Fruit fly (Drosophila melanogaster) whole organism, wandering third instar larva: ENCODE measurements around the gene Lip1.

Source experiments
- Abd-B ChIP-seq: fragments of >200 bp; optimal IDR thresholded peaks from 2 replicates; lab custom pipeline; 2017; ENCODE audit warnings: missing biosample characterization, missing genetic modification characterization
- CG32264 ChIP-seq: fragments of 200-800 bp; sonication (Bioruptor generic); optimal IDR thresholded peaks from 2 replicates; lab custom pipeline; 2016; ENCODE audit warnings: missing biosample characterization, missing genetic modification characterization
- CG9705 ChIP-seq: fragments of 200-800 bp; sonication (Bioruptor generic); optimal IDR thresholded peaks from 2 replicates; lab custom pipeline; 2018; ENCODE audit warnings: missing biosample characterization, mild to moderate bottlenecking, missing genetic modification characterization
- CrebA ChIP-seq: fragments of 200-800 bp; sonication (Bioruptor generic); optimal IDR thresholded peaks from 2 replicates; lab custom pipeline; 2016; ENCODE audit warnings: missing biosample characterization, mild to moderate bottlenecking, missing genetic modification characterization, borderline replicate concordance
- Dfd ChIP-seq: fragments of >200 bp; optimal IDR thresholded peaks from 2 replicates; lab custom pipeline; 2017; ENCODE audit warnings: missing biosample characterization, missing genetic modification characterization
- Dif ChIP-seq: fragments of 200-275, 200-300 bp; sonication (Bioruptor generic); optimal IDR thresholded peaks from 2 replicates; lab custom pipeline; 2018; ENCODE audit warnings: missing biosample characterization, missing genetic modification characterization; ENCODE audit not compliant: partially characterized antibody
- GATAd ChIP-seq: sonication (Bioruptor generic); optimal IDR thresholded peaks from 2 replicates; lab custom pipeline; 2016; ENCODE audit warnings: missing biosample characterization, missing genetic modification characterization
- HLH106 ChIP-seq: fragments of 200-800 bp; optimal IDR thresholded peaks from 3 replicates; lab custom pipeline; 2019; ENCODE audit warnings: missing biosample characterization, mild to moderate bottlenecking, missing genetic modification characterization, moderate library complexity
- Hnf4 ChIP-seq: fragments of 200-800 bp; sonication (Bioruptor generic); optimal IDR thresholded peaks from 2 replicates; lab custom pipeline; 2016; ENCODE audit warnings: missing biosample characterization, mild to moderate bottlenecking, missing genetic modification characterization
- Hr78 ChIP-seq: fragments of >200 bp; optimal IDR thresholded peaks from 2 replicates; lab custom pipeline; 2017; ENCODE audit warnings: missing biosample characterization, missing genetic modification characterization
- Hr83 ChIP-seq: fragments of 200-300 bp; sonication (Bioruptor generic); optimal IDR thresholded peaks from 2 replicates; lab custom pipeline; 2016; ENCODE audit warnings: missing biosample characterization, mild to moderate bottlenecking, missing genetic modification characterization, moderate library complexity; ENCODE audit not compliant: poor library complexity, severe bottlenecking
- Jra ChIP-seq: sonication (Bioruptor generic); optimal IDR thresholded peaks from 2 replicates; lab custom pipeline; 2016; ENCODE audit warnings: missing biosample characterization, missing genetic modification characterization
- Mio ChIP-seq: sonication (Bioruptor generic); optimal IDR thresholded peaks from 2 replicates; lab custom pipeline; 2016; ENCODE audit warnings: missing biosample characterization, missing genetic modification characterization
- Myc ChIP-seq: fragments of >200 bp; optimal IDR thresholded peaks from 2 replicates; lab custom pipeline; 2017
- N ChIP-seq: fragments of >200 bp; optimal IDR thresholded peaks from 2 replicates; lab custom pipeline; 2018; ENCODE audit warnings: missing biosample characterization, missing external identifiers, missing genetic modification characterization
- OdsH ChIP-seq: fragments of 200-800 bp; sonication (Bioruptor generic); optimal IDR thresholded peaks from 2 replicates; lab custom pipeline; 2016; ENCODE audit warnings: missing biosample characterization, mild to moderate bottlenecking, missing genetic modification characterization
- Rel ChIP-seq, 2 experiments: fragments of 200-800 bp; sonication (Bioruptor generic) in 1 of 2; optimal IDR thresholded peaks; 2 replicates in 1 of 2; 3 replicates in 1 of 2; lab custom pipeline; 2016 to 2019; ENCODE audit warnings: mild to moderate bottlenecking in 2 of 2, missing biosample characterization in 2 of 2, missing genetic modification characterization in 2 of 2, moderate library complexity in 1 of 2
- Sp1 ChIP-seq: fragments of 200-800 bp; sonication (Bioruptor generic); optimal IDR thresholded peaks from 3 replicates; lab custom pipeline; 2019; ENCODE audit warnings: missing biosample characterization, mild to moderate bottlenecking, missing genetic modification characterization, moderate library complexity
- Vsx2 ChIP-seq: fragments of 200-300, 225-300 bp; sonication (Bioruptor generic); optimal IDR thresholded peaks from 2 replicates; lab custom pipeline; 2018; ENCODE audit warnings: missing biosample characterization, missing genetic modification characterization; ENCODE audit not compliant: partially characterized antibody
- br ChIP-seq: fragments of 200-800 bp; sonication (Bioruptor generic); optimal IDR thresholded peaks from 2 replicates; lab custom pipeline; 2016; ENCODE audit warnings: missing biosample characterization, missing genetic modification characterization
- brk ChIP-seq: fragments of 200-800 bp; sonication (Bioruptor generic); optimal IDR thresholded peaks from 2 replicates; lab custom pipeline; 2016; ENCODE audit warnings: missing biosample characterization, mild to moderate bottlenecking, missing genetic modification characterization
- dl ChIP-seq, 2 experiments: fragments of 175-275, 200-275 bp in 1 of 2; fragments of 200-275 bp in 1 of 2; sonication (Bioruptor generic); optimal IDR thresholded peaks; lab custom pipeline; 2018; ENCODE audit warnings: mild to moderate bottlenecking in 2 of 2, missing biosample characterization in 2 of 2, missing genetic modification characterization in 2 of 2, moderate library complexity in 2 of 2; ENCODE audit not compliant: partially characterized antibody in 2 of 2, insufficient read depth in 1 of 2
- dmrt93B ChIP-seq: fragments of 200-800 bp; sonication (Bioruptor generic); optimal IDR thresholded peaks from 2 replicates; lab custom pipeline; 2018; ENCODE audit warnings: missing biosample characterization, mild to moderate bottlenecking, missing genetic modification characterization
- dsf ChIP-seq: sonication (Bioruptor generic); optimal IDR thresholded peaks from 2 replicates; lab custom pipeline; 2016; ENCODE audit warnings: missing biosample characterization, missing genetic modification characterization, borderline replicate concordance
- ey ChIP-seq: fragments of 200-800 bp; sonication (Bioruptor generic); optimal IDR thresholded peaks from 2 replicates; lab custom pipeline; 2016; ENCODE audit warnings: missing biosample characterization, missing genetic modification characterization
- foxo ChIP-seq, 2 experiments: fragments of 200-800 bp; sonication (Bioruptor generic); optimal IDR thresholded peaks; 2 replicates in 1 of 2; 3 replicates in 1 of 2; lab custom pipeline; 2016 to 2017; ENCODE audit warnings: missing biosample characterization in 2 of 2, missing genetic modification characterization in 2 of 2
- fru ChIP-seq: fragments of 200-800 bp; sonication (Bioruptor generic); optimal IDR thresholded peaks from 3 replicates; lab custom pipeline; 2016; ENCODE audit warnings: missing biosample characterization, mild to moderate bottlenecking, missing genetic modification characterization
- h ChIP-seq: fragments of 200-800 bp; sonication (Bioruptor generic); optimal IDR thresholded peaks from 3 replicates; lab custom pipeline; 2016; ENCODE audit warnings: missing biosample characterization, mild to moderate bottlenecking, missing genetic modification characterization
- jim ChIP-seq: fragments of 175-275, 200-325 bp; sonication (Bioruptor generic); optimal IDR thresholded peaks from 2 replicates; lab custom pipeline; 2016; ENCODE audit warnings: missing biosample characterization, mild to moderate bottlenecking, missing genetic modification characterization
- lola ChIP-seq: fragments of >200 bp; optimal IDR thresholded peaks from 2 replicates; lab custom pipeline; 2017; ENCODE audit warnings: missing biosample characterization, missing genetic modification characterization
- pan ChIP-seq: fragments of >200 bp; optimal IDR thresholded peaks from 2 replicates; lab custom pipeline; 2017
- psq ChIP-seq: fragments of 200-800 bp; sonication (Bioruptor generic); optimal IDR thresholded peaks from 3 replicates; lab custom pipeline; 2017; ENCODE audit warnings: missing biosample characterization, mild to moderate bottlenecking, missing genetic modification characterization, moderate library complexity
- rgr ChIP-seq: fragments of 200-800 bp; sonication (Bioruptor generic); optimal IDR thresholded peaks from 3 replicates; lab custom pipeline; 2016; ENCODE audit warnings: missing biosample characterization, mild to moderate bottlenecking, missing genetic modification characterization
- sage ChIP-seq: fragments of 200-800 bp; sonication (Bioruptor generic); optimal IDR thresholded peaks from 2 replicates; lab custom pipeline; 2016; ENCODE audit warnings: missing biosample characterization, mild to moderate bottlenecking, missing genetic modification characterization
- sv ChIP-seq: fragments of 200-800 bp; sonication (Bioruptor generic); optimal IDR thresholded peaks from 3 replicates; lab custom pipeline; 2016; ENCODE audit warnings: missing biosample characterization, missing genetic modification characterization
- tai ChIP-seq: sonication (Bioruptor generic); optimal IDR thresholded peaks from 2 replicates; lab custom pipeline; 2016; ENCODE audit warnings: missing biosample characterization, missing genetic modification characterization
- usp ChIP-seq: fragments of >200 bp; optimal IDR thresholded peaks from 2 replicates; lab custom pipeline; 2017; ENCODE audit warnings: missing biosample characterization, missing genetic modification characterization
- woc ChIP-seq: sonication (Bioruptor generic); optimal IDR thresholded peaks from 2 replicates; lab custom pipeline; 2016; ENCODE audit warnings: missing biosample characterization, mild to moderate bottlenecking, missing genetic modification characterization

Gene Lip1

dm6 chr2L:10704425-10704824, 3.1 kb upstream of the Lip1 start:
- TF ChIP-seq Hr78 (GFP tag; lab: Kevin White, UChicago) (no peak), tai (GFP tag; lab: Kevin White, UChicago) (no peak), br (GFP tag; lab: Kevin White, UChicago) (no peak), dsf (no peak), sage (GFP tag; lab: Kevin White, UChicago) (no peak), dl (GFP tag; optimal IDR thresholded peaks at IDR 0.05; lab: Kevin White, UChicago; ENCODE audit: insufficient read depth in 1 of 2, partially characterized antibody in 2 of 2) (no peak), CG32264 (GFP tag; lab: Kevin White, UChicago) (no peak), rgr (no peak), Myc (no peak), h (GFP tag; lab: Kevin White, UChicago) (no peak), foxo (GFP tag; optimal IDR thresholded peaks at IDR 0.05; lab: Kevin White, UChicago) (no peak), CrebA (no peak), Jra (GFP tag; lab: Kevin White, UChicago) (no peak), Hnf4 (GFP tag; lab: Kevin White, UChicago) (no peak), OdsH (GFP tag; lab: Kevin White, UChicago) (no peak), Hr83 (GFP tag; lab: Kevin White, UChicago) (no peak), brk (no peak), Dif (GFP tag; lab: Kevin White, UChicago) (no peak), fru (GFP tag; lab: Kevin White, UChicago) (no peak), jim (no peak)

- TF ChIP-seq Sp1 (GFP tag; lab: Kevin White, UChicago): peak; percentile 67
- TF ChIP-seq psq: peak; percentile 55
- TF ChIP-seq Mio (GFP tag; lab: Kevin White, UChicago): no peak
- no peak for TF ChIP-seq sage (GFP tag; lab: Kevin White, UChicago)
- TF ChIP-seq Hnf4 (GFP tag; lab: Kevin White, UChicago): peak; percentile 76
- TF ChIP-seq usp (GFP tag; lab: Kevin White, UChicago): no peak
- TF ChIP-seq br (GFP tag; lab: Kevin White, UChicago): peak; percentile 81
- TF ChIP-seq tai (GFP tag; lab: Kevin White, UChicago): no peak
- TF ChIP-seq Rel (GFP tag; optimal IDR thresholded peaks at IDR 0.05; lab: Kevin White, UChicago): no peak
- peak; percentile 40 for TF ChIP-seq Rel (tag; optimal IDR thresholded peaks at IDR 0.05; lab: Kevin White, UChicago)
- peak; percentile 86 for TF ChIP-seq rgr
- no peak for TF ChIP-seq dl (GFP tag; optimal IDR thresholded peaks at IDR 0.05; lab: Kevin White, UChicago; ENCODE audit: insufficient read depth in 1 of 2, partially characterized antibody in 2 of 2)
- no peak for TF ChIP-seq Myc
- peak; percentile 35 for TF ChIP-seq woc
- TF ChIP-seq CG9705 (GFP tag; lab: Kevin White, UChicago): no peak
- no peak for TF ChIP-seq N (GFP tag; lab: Kevin White, UChicago)
- peak; percentile 92 for TF ChIP-seq h (GFP tag; lab: Kevin White, UChicago)
- TF ChIP-seq Dfd (GFP tag; lab: Kevin White, UChicago): no peak
- TF ChIP-seq CrebA: no peak
- TF ChIP-seq brk: peak; percentile 47
- TF ChIP-seq fru (GFP tag; lab: Kevin White, UChicago): peak; percentile 86
- TF ChIP-seq jim: no peak
- no peak for TF ChIP-seq Hr83 (GFP tag; lab: Kevin White, UChicago)
- no peak for TF ChIP-seq Dif (GFP tag; lab: Kevin White, UChicago)
- TF ChIP-seq dmrt93B (GFP tag; lab: Kevin White, UChicago): peak; percentile 56
- no peak for TF ChIP-seq Hr78 (GFP tag; lab: Kevin White, UChicago)
- TF ChIP-seq lola (GFP tag; lab: Kevin White, UChicago): no peak
- TF ChIP-seq CG32264 (GFP tag; lab: Kevin White, UChicago): peak; percentile 38
- TF ChIP-seq Abd-B (GFP tag; lab: Kevin White, UChicago): no peak
- TF ChIP-seq ey: peak; percentile 85
- peak; percentile 39 for TF ChIP-seq Jra (GFP tag; lab: Kevin White, UChicago)
- TF ChIP-seq OdsH (GFP tag; lab: Kevin White, UChicago): peak; percentile 84
- no peak for TF ChIP-seq GATAd (GFP tag; lab: Kevin White, UChicago)
- peak; percentile 9 to 81 for TF ChIP-seq foxo (GFP tag; optimal IDR thresholded peaks at IDR 0.05; lab: Kevin White, UChicago)
- no peak for TF ChIP-seq pan
- TF ChIP-seq Vsx2 (GFP tag; lab: Kevin White, UChicago): no peak
- TF ChIP-seq HLH106 (tag; lab: Kevin White, UChicago): peak; percentile 82
- no peak for TF ChIP-seq dsf
- TF ChIP-seq sv (GFP tag; lab: Kevin White, UChicago): peak; percentile 52
Observed at dm6 chr2L:10703281-10703680, 1.9 kb upstream of the Lip1 start, which contains the start of gene CG6415. TSS of gene CG6415 (plus strand) at chr2L:10703621.
